Fruit fly (Drosophila melanogaster) whole organism, wandering third instar larva: Measurements from ENCODE around the gene Bre1.

ENCODE experiments used
- Dfd ChIP-seq: fragments of >200 bp; optimal IDR thresholded peaks from 2 replicates; lab custom pipeline; 2017; ENCODE audit warnings: missing biosample characterization, missing genetic modification characterization
- Dif ChIP-seq: fragments of 200-275, 200-300 bp; sonication (Bioruptor generic); optimal IDR thresholded peaks from 2 replicates; lab custom pipeline; 2018; ENCODE audit warnings: missing biosample characterization, missing genetic modification characterization; ENCODE audit not compliant: partially characterized antibody
- Hnf4 ChIP-seq: fragments of 200-800 bp; sonication (Bioruptor generic); optimal IDR thresholded peaks from 2 replicates; lab custom pipeline; 2016; ENCODE audit warnings: missing biosample characterization, mild to moderate bottlenecking, missing genetic modification characterization
- Vsx2 ChIP-seq: fragments of 200-300, 225-300 bp; sonication (Bioruptor generic); optimal IDR thresholded peaks from 2 replicates; lab custom pipeline; 2018; ENCODE audit warnings: missing biosample characterization, missing genetic modification characterization; ENCODE audit not compliant: partially characterized antibody
- pan ChIP-seq: fragments of >200 bp; optimal IDR thresholded peaks from 2 replicates; lab custom pipeline; 2017
- psq ChIP-seq: fragments of 200-800 bp; sonication (Bioruptor generic); optimal IDR thresholded peaks from 3 replicates; lab custom pipeline; 2017; ENCODE audit warnings: missing biosample characterization, mild to moderate bottlenecking, missing genetic modification characterization, moderate library complexity
- usp ChIP-seq: fragments of >200 bp; optimal IDR thresholded peaks from 2 replicates; lab custom pipeline; 2017; ENCODE audit warnings: missing biosample characterization, missing genetic modification characterization

- TF ChIP-seq Vsx2 (GFP tag; lab: Kevin White, UChicago), result no peak
- TF ChIP-seq usp, result no peak
- no peak for TF ChIP-seq Dfd (GFP tag; lab: Kevin White, UChicago)
- no peak for TF ChIP-seq psq (GFP tag; lab: Kevin White, UChicago)
- no peak for TF ChIP-seq Dif
- no peak for TF ChIP-seq Hnf4 (GFP tag; lab: Kevin White, UChicago)
- TF ChIP-seq pan (lab: Kevin White, UChicago), result no peak
These were observed 2.6 kb upstream of the Bre1 start, which contains the start of gene Tektin-C for dm6 chr3L:5796493-5796998.
